Worm (Caenorhabditis elegans): ENCODE measurements around the gene plep-1.

- no peak for TF ChIP-seq unc-39 (tag; optimal IDR thresholded peaks at IDR 0.05)
- TF ChIP-seq egl-27 (tag; optimal IDR thresholded peaks at IDR 0.05) = no peak
- TF ChIP-seq nhr-28 (tag; optimal IDR thresholded peaks at IDR 0.05) = no peak
- TF ChIP-seq ama-1 (optimal IDR thresholded peaks at IDR 0.05) = no peak
- TF ChIP-seq fkh-10 (GFP tag; optimal IDR thresholded peaks at IDR 0.05) = no peak
- TF ChIP-seq dve-1 (tag; optimal IDR thresholded peaks at IDR 0.05; ENCODE audit: insufficient read depth) = no peak
- TF ChIP-seq madf-5 (GFP tag; IDR thresholded peaks at IDR 0.05) = no peak
- TF ChIP-seq lin-13 (GFP tag; optimal IDR thresholded peaks at IDR 0.05) = no peak
- no peak for TF ChIP-seq F49E8.2 (tag; optimal IDR thresholded peaks at IDR 0.05; ENCODE audit: borderline replicate concordance)
Measured at ce11 chrII:4322871-4323270, 10.9 kb upstream of the plep-1 start, which contains the start of gene H20J04.6.

Measured in whole organism, L4 larva.